Fruit fly (Drosophila melanogaster) Kc167 (cell line): ENCODE results near the gene CG8814.

Experiments used
- Myc ChIP-seq: fragments of >200 bp; optimal IDR thresholded peaks from 2 replicates; lab custom pipeline; 2017; ENCODE audit warnings: missing external identifiers
- Sin3A ChIP-seq: fragments of >200 bp; optimal IDR thresholded peaks from 2 replicates; lab custom pipeline; 2018; ENCODE audit warnings: missing external identifiers
- h ChIP-seq: fragments of >200 bp; optimal IDR thresholded peaks from 3 replicates; lab custom pipeline; 2018; ENCODE audit warnings: missing external identifiers
- insv ChIP-seq: fragments of >200 bp; optimal IDR thresholded peaks from 3 replicates; lab custom pipeline; 2018; ENCODE audit warnings: missing external identifiers
- psq ChIP-seq: fragments of >200 bp; optimal IDR thresholded peaks from 2 replicates; lab custom pipeline; 2017; ENCODE audit warnings: missing external identifiers
- ttk ChIP-seq: sonication (Bioruptor generic); optimal IDR thresholded peaks from 2 replicates; lab custom pipeline; 2017; ENCODE audit warnings: missing external identifiers

CG8814 gene

DNA sequence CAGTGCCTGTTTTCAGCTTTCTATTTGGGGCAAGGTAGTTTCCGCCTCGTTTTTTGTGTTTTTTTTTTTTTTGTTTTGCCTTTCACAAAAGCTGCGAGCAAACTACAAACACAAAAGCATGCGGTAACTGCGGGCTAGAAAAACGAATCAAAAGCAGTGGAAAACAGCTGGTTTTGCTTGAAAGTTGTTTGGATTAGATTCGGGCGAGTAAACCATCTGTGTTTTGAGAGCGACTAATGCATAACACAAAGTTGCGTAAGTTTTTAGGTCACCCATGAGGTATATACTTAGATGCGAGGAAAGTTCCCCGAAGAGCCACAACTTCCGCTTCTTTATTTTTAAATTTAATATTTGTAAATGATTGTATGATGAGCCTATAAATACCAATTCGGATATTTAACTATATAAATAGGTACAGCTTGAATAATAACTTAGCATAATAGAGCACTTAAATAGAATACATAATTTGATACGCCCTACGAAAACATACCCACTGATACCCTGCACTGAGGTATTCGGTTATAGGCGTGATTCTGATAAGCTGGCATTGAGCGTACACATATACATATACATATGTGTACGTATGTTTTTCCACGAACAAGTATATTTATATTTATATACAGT is 2.3 kb upstream of the CG8814 start:
- no peak for TF ChIP-seq Sin3A (lab: Kevin White, UChicago)
- TF ChIP-seq psq (lab: Kevin White, UChicago) = no peak
- TF ChIP-seq Myc = no peak
- TF ChIP-seq h = no peak
- no peak for TF ChIP-seq insv (lab: Kevin White, UChicago)
- no peak for TF ChIP-seq ttk

DNA sequence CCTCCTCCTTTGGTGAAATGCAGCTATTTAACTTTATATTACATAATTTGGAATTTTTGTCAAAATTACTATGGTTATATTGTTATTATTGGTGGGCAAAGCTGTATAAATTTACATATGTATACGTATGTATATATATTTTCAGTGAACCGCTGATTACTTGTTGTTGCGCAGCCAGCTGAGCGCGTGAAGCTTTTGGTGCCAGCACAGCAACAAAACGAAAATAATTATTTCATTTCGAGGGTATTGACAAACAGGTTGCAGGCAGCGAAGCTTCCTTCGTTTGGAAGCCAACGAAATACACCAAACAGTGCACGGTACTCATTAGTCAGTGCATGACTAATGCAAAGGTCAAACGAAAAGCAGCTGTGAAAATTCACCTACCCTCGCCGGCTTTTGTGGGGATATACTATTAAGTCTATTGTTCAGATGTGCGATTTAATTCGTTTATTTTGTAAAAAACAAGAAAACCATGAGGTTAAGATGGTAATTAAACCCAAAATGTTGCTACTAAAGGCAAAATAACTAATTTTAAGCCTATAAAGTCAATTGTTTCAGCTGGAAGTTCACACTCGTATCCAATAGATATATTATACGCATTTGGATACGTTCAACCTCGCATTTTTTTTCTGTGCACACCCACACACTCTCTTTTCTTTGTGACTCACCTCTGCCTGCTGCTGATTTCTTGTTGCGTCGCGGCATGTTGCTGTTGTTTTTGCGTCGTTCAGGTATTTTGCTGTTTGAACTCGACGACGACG is 1.5 kb upstream of the CG8814 start:
- TF ChIP-seq Myc (no peak), Sin3A (lab: Kevin White, UChicago) (no peak), ttk (no peak), insv (lab: Kevin White, UChicago) (no peak), h (no peak), psq (lab: Kevin White, UChicago) (no peak)

DNA sequence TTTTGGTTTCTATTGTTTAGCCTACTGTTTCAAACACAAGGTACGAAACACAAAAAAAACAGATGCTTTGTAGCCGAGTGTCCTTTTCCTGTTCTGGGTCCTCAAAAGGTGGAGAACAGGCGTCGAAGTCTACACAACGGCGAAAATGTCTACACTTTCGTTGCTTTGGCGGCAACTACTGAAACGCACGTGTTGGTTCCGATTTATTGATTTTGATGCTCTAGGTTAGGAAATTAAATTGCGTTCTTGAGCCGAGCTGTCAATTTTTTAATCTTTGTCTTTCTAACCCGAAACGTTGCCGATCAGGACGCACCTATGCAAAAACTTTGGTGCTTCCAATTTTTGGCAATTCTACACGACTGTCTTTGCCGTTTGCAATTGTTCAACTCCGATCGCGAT is 962 bp upstream of the CG8814 start:
- TF ChIP-seq Myc (no peak), h (no peak), psq (lab: Kevin White, UChicago) (no peak), Sin3A (lab: Kevin White, UChicago) (no peak), insv (lab: Kevin White, UChicago) (no peak), ttk (no peak)

DNA sequence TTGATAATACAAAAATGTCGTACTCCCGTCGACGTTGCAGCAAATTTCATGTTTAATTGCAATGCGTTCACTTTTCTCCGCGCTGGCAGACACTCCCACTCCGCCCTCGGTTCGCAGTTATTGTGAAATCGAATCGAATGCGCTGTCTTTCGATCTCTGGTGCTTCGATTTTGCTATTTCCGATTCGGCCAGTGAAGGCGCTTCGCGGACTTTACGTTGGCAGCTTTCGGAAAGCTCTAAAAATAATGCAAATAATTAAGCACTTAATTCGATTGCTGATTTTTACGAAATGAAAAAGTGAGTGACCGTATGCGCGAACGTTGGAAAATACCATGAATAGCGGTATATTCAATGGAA is 527 bp upstream of the CG8814 start, which contains the start of gene Ifrd1:
Ifrd1 (minus strand) TSS at position 305 of the 357 bp plus-strand sequence.
- no peak for TF ChIP-seq psq (lab: Kevin White, UChicago)
- no peak for TF ChIP-seq Myc
- no peak for TF ChIP-seq ttk
- no peak for TF ChIP-seq h
- TF ChIP-seq insv (lab: Kevin White, UChicago) = no peak
- TF ChIP-seq Sin3A (lab: Kevin White, UChicago) = no peak

DNA sequence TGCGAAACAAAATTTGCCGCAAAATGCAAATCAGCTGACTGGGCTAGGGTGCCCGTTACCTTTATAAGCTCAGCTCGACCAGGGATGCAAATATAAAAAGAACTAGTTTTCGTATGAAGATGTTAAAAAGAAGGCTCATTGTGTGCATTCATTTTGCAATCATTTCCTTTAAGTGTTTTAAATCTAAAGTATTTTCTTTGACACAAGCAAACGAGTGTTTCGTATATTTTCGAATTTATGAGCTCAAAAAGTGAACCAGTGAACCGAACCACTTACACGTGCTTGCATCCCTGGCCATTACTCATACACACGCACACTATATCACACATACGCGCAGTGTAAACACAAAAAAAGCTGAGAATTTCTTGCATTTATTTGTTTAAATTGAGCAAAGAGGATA is 3.5 kb downstream of the CG8814 start, which contains the start of the genes Prx6a and Sbat:
Prx6a (minus strand) TSS at position 45 of the 400 bp plus-strand sequence.
Sbat (plus strand) TSS at position 157 of the 400 bp plus-strand sequence.
- no peak for TF ChIP-seq ttk
- no peak for TF ChIP-seq Myc
- TF ChIP-seq Sin3A (lab: Kevin White, UChicago) = no peak
- no peak for TF ChIP-seq psq (lab: Kevin White, UChicago)
- TF ChIP-seq insv (lab: Kevin White, UChicago) = no peak
- no peak for TF ChIP-seq h

DNA sequence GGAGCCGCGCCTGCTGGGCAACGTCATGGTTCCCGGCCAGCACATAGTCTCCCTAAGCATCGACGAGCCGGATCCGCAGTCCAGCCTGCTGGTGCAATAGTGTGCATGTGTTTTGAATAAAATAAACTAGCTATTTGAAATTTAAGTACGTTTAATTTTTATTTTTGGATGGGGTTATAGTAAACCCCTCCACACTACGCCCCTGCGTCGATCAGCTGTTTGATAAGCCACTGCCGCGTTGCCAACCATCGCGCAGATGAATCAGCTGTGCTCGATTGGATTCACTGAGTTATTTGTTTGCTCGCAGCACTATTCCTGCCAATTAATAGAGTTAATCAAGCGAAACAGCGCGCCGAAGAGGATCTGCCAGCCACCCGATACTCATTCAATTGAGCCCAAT is 4.2 kb downstream of the CG8814 start, which contains the start of gene RabGGTb:
RabGGTb (plus strand) TSS at position 254 of the 400 bp plus-strand sequence.
- TF ChIP-seq insv (lab: Kevin White, UChicago) (no peak), Sin3A (lab: Kevin White, UChicago) (no peak), psq (lab: Kevin White, UChicago) (no peak), Myc (no peak), ttk (no peak), h (no peak)

DNA sequence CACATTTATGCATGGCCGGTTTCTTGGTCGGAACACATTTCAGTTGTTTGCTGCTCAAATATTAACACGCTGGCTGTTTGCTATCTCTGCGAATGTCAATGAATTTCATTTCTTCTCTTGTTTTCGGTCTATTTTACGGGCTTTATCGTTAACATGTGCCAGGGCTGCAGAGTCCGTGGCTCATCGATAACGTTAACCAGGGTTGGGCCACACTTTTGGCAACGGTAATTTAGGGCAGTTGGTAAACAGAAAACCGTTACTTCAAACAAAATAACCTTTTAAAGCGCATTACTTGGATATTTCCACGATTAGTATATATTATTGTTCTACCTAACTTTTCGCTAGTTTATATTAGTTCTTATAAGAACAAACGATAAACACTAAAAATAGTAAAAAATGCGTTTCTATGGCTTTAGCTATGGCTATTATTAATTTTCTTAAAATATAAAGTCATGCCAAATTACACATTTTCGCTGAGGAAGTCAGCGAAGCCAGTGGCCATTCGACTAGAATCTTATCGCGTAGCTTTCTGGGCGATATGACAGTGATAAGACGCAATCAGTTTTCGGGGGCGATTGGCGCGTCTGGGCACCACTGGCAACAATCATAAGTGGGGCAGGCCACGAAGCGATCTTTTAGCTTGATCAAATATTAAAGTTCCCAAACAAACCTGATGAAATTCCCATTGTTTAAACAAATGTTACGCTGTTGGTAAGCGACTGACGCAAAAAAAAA is 8.4 kb downstream of the CG8814 start:
- TF ChIP-seq Sin3A (lab: Kevin White, UChicago) = no peak
- TF ChIP-seq Myc = no peak
- no peak for TF ChIP-seq h
- no peak for TF ChIP-seq ttk
- TF ChIP-seq psq (lab: Kevin White, UChicago) = no peak
- TF ChIP-seq insv (lab: Kevin White, UChicago) = no peak

DNA sequence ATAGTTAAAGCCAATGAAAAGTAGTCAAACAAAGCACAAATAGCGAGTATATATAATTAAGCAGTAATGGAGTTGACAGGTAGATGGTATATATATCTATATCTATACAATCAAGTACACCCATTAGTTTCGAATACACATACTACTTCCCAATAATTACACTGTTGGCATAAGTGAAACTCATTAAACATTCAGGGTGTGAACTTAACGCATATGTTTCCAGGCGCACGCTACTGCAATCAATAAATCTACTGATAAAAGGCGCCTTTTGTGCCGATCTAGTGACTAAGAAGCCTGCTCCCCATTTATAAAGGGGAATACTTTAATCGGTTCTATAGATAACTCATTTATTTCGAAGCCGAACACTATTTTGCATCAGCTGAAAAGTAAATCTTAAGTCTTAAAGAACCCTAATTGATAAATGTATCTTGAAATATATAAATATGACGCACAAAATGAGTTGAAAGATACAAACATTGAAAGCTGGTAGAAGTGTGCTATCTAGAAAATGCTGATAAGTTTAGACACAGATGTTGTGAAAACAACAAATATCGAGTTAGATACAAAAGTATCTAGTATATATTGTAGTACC is 9.1 kb downstream of the CG8814 start:
- TF ChIP-seq insv (lab: Kevin White, UChicago) = no peak
- no peak for TF ChIP-seq Myc
- no peak for TF ChIP-seq ttk
- TF ChIP-seq psq (lab: Kevin White, UChicago) = no peak

DNA sequence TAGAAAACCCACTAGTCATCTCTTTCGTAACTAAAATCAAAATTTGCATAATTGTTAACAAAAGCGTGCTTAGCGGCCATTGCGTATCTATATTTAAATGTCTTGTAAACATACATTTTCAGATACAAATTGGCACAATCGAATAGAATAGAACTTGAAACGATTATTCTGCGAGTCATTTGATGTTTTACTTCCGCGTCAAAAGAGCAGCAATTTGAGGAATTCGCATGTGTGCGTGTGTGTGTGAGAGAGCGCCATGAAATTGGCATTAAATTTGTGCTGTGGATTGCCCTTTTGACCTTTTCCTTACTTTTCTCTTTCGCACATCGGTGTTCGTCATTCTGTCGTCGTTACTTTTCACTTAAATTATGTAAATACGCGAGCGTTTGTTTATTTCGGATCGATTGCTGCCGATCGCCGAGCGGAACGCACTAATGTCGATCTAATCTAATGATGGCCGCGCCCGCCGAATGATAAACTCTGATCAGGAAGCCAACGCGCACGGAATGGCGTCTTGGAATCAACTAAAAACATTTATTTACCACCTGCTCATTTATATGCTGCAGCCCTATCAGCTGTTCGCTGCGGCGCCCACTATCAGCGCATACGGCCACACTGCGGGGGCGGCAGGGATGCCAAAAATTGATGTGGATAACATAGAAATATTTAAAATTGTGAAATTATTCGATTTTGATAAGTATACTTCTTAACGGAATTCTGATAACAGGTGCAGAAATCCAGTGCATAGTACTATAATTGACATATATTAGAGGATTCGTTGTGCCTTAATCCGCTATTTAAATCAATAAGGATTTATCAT is 10.2 kb downstream of the CG8814 start:
- TF ChIP-seq h = no peak
- no peak for TF ChIP-seq Sin3A (lab: Kevin White, UChicago)
- no peak for TF ChIP-seq psq (lab: Kevin White, UChicago)
- no peak for TF ChIP-seq ttk
- TF ChIP-seq insv (lab: Kevin White, UChicago) = no peak
- TF ChIP-seq Myc = no peak

DNA sequence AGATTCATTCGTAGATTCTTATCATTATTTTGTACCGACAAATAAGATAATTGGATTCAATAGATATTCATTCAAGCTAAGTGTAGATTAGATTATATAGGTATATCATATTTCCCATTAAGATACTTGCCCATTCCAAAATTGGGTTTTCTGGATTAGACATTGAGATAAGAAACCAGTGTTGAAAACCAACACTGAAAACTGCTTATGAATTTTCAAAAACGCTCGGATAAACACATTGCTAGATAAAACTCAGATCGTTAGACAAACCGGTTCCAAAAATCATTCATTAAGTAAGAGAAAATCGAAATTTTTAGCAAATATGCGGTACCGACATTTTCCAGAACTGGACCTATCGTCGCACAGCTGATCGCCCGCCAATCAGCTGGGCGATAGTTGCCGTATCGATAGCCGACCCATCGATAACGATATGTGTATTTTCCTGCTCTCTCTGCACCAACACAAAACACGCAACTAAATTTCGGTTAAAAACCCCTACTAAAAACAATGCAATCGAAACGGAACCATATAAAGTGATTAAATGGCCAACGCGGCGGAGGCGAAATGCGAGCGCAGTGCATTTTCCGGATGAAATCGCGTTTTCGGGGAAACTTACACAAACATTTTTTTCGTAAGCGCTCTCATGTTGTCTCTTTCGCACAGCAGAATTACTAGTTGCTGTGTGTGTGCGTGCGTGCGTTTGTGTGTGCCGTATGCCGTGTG is 11.0 kb downstream of the CG8814 start, which contains the start of the genes NTPase and lilli:
NTPase (minus strand) TSS at position 348 of the 723 bp plus-strand sequence.
lilli (plus strand) TSS at position 427 of the 723 bp plus-strand sequence.
- no peak for TF ChIP-seq ttk

DNA sequence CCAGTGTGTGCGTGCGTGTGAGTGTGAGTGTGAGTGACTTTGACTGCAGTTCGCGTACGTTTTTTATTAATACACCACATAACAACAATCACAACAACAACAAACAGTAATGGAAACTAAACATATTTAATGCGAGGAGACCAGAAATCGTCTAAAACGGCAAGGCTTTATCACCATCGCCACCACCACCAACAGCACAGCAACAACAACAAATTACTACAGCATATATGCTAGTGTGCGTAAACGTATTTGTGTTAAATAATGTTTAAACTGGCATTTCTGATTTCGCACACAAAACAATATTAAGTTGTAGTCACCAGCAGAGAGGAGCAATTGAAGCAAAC is 11.5 kb downstream of the CG8814 start:
- no peak for TF ChIP-seq insv (lab: Kevin White, UChicago)
- no peak for TF ChIP-seq Sin3A (lab: Kevin White, UChicago)
- TF ChIP-seq psq (lab: Kevin White, UChicago) = no peak
- no peak for TF ChIP-seq h
- no peak for TF ChIP-seq Myc
- no peak for TF ChIP-seq ttk
